Worm (Caenorhabditis elegans) whole organism, mixed stage, embryonic: ENCODE results near the gene Y48G9A.7.
"Not testable (repeated sequence)": the region's sequence is repeated elsewhere in the genome, so short reads cannot be mapped to it uniquely, and the experiment has no call there.

Source experiments
- M03D4.4 ChIP-seq: sonication (generic microtip); optimal IDR thresholded peaks from 2 replicates; lab custom pipeline; 2017; ENCODE audit warnings: mild to moderate bottlenecking, missing genetic modification characterization, missing compliant biosample characterization
- bed-3 ChIP-seq: fragments of 200-800 bp; sonication (Bioruptor generic); optimal IDR thresholded peaks from 3 replicates; lab custom pipeline; 2018; ENCODE audit warnings: mild to moderate bottlenecking, missing genetic modification characterization, moderate library complexity, missing compliant biosample characterization
- blmp-1 ChIP-seq: fragments of 150-350 bp; optimal IDR thresholded peaks from 2 replicates; lab custom pipeline; 2014; ENCODE audit warnings: missing biosample characterization, missing genetic modification characterization
- ceh-39 ChIP-seq: fragments of 150-350 bp; optimal IDR thresholded peaks from 2 replicates; lab custom pipeline; 2014; ENCODE audit warnings: missing biosample characterization, missing genetic modification characterization
- ceh-43 ChIP-seq: fragments of 200-800 bp; sonication (Bioruptor generic); optimal IDR thresholded peaks from 2 replicates; lab custom pipeline; 2018; ENCODE audit warnings: mild to moderate bottlenecking, missing genetic modification characterization, moderate library complexity, missing compliant biosample characterization
- ceh-83 ChIP-seq: fragments of 200-800 bp; sonication (Bioruptor generic); optimal IDR thresholded peaks from 2 replicates; lab custom pipeline; 2018; ENCODE audit warnings: mild to moderate bottlenecking, missing genetic modification characterization, missing compliant biosample characterization
- ces-1 ChIP-seq: fragments of 150-350 bp; optimal IDR thresholded peaks from 2 replicates; lab custom pipeline; 2014; ENCODE audit warnings: missing biosample characterization, missing genetic modification reagents, missing genetic modification characterization
- cnd-1 ChIP-seq: fragments of 200-800 bp; sonication (Bioruptor generic); optimal IDR thresholded peaks from 2 replicates; lab custom pipeline; 2018; ENCODE audit warnings: mild to moderate bottlenecking, missing genetic modification characterization, missing compliant biosample characterization
- drap-1 ChIP-seq: fragments of 200-800 bp; sonication (Bioruptor generic); optimal IDR thresholded peaks from 3 replicates; lab custom pipeline; 2018; ENCODE audit warnings: mild to moderate bottlenecking, missing genetic modification characterization, missing compliant biosample characterization
- elt-1 ChIP-seq: sonication (generic microtip); optimal IDR thresholded peaks from 2 replicates; lab custom pipeline; 2017; ENCODE audit warnings: missing genetic modification characterization, mild to moderate bottlenecking, missing compliant biosample characterization, antibody characterized with exemption, moderate library complexity, borderline replicate concordance; ENCODE audit not compliant: insufficient read depth
- flh-1 ChIP-seq: fragments of 200-800 bp; sonication (Bioruptor generic); optimal IDR thresholded peaks from 2 replicates; lab custom pipeline; 2018; ENCODE audit warnings: mild to moderate bottlenecking, missing genetic modification characterization, moderate library complexity, missing compliant biosample characterization
- hlh-1 ChIP-seq: fragments of 150-350 bp; optimal IDR thresholded peaks from 2 replicates; lab custom pipeline; 2014; ENCODE audit warnings: missing biosample characterization, missing genetic modification reagents, missing genetic modification characterization
- lin-13 ChIP-seq: fragments of 150-350 bp; optimal IDR thresholded peaks from 2 replicates; lab custom pipeline; 2014; ENCODE audit warnings: missing biosample characterization, missing genetic modification characterization
- lsy-2 ChIP-seq: fragments of 150-350 bp; optimal IDR thresholded peaks from 2 replicates; lab custom pipeline; 2014; ENCODE audit warnings: missing biosample characterization, missing genetic modification characterization
- mab-5 ChIP-seq: fragments of 150-350 bp; optimal IDR thresholded peaks from 2 replicates; lab custom pipeline; 2014; ENCODE audit warnings: missing biosample characterization, missing genetic modification characterization
- mep-1 ChIP-seq: fragments of 150-350 bp; optimal IDR thresholded peaks from 2 replicates; lab custom pipeline; 2017; ENCODE audit warnings: missing biosample characterization, missing genetic modification reagents, missing genetic modification characterization, inconsistent platforms
- mls-2 ChIP-seq: sonication (generic microtip); optimal IDR thresholded peaks from 2 replicates; lab custom pipeline; 2016; ENCODE audit warnings: mild to moderate bottlenecking, missing genetic modification characterization, moderate library complexity, missing compliant biosample characterization
- nhr-2 ChIP-seq: fragments of 150-350 bp; optimal IDR thresholded peaks from 2 replicates; lab custom pipeline; 2014; ENCODE audit warnings: missing biosample characterization, missing genetic modification characterization
- nhr-237 ChIP-seq: fragments of 150-350 bp; optimal IDR thresholded peaks from 2 replicates; lab custom pipeline; 2014; ENCODE audit warnings: missing biosample characterization, missing genetic modification characterization
- nhr-28 ChIP-seq: fragments of 150-350 bp; optimal IDR thresholded peaks from 2 replicates; lab custom pipeline; 2014; ENCODE audit warnings: missing biosample characterization, missing genetic modification characterization
- nhr-76 ChIP-seq: sonication (generic microtip); optimal IDR thresholded peaks from 2 replicates; lab custom pipeline; 2017; ENCODE audit warnings: missing biosample characterization, missing genetic modification characterization
- pha-4 ChIP-seq: fragments of 150-350 bp; optimal IDR thresholded peaks from 2 replicates; lab custom pipeline; 2018; ENCODE audit warnings: missing biosample characterization, missing genetic modification reagents, missing genetic modification characterization
- sem-2 ChIP-seq: fragments of 200-800 bp; sonication (Bioruptor generic); optimal IDR thresholded peaks from 2 replicates; lab custom pipeline; 2018; ENCODE audit warnings: mild to moderate bottlenecking, missing genetic modification characterization, missing compliant biosample characterization
- snpc-4 ChIP-seq: fragments of 150-350 bp; optimal IDR thresholded peaks from 2 replicates; lab custom pipeline; 2014; ENCODE audit warnings: missing biosample characterization, missing genetic modification characterization
- sptf-1 ChIP-seq: sonication (generic microtip); optimal IDR thresholded peaks from 2 replicates; lab custom pipeline; 2017; ENCODE audit warnings: mild to moderate bottlenecking, missing genetic modification characterization, moderate library complexity, missing compliant biosample characterization
- tbx-8 ChIP-seq: fragments of 200-800 bp; sonication (Bioruptor generic); optimal IDR thresholded peaks from 2 replicates; lab custom pipeline; 2018; ENCODE audit warnings: mild to moderate bottlenecking, missing genetic modification characterization, moderate library complexity, missing compliant biosample characterization
- unc-39 ChIP-seq: fragments of 150-350 bp; optimal IDR thresholded peaks from 2 replicates; lab custom pipeline; 2014; ENCODE audit warnings: missing biosample characterization, missing genetic modification characterization
- unc-62 ChIP-seq: fragments of 150-350 bp; optimal IDR thresholded peaks from 2 replicates; lab custom pipeline; 2014; ENCODE audit warnings: missing biosample characterization, missing genetic modification reagents, missing genetic modification characterization
- zip-8 ChIP-seq: fragments of 150-350 bp; optimal IDR thresholded peaks from 2 replicates; lab custom pipeline; 2014; ENCODE audit warnings: missing biosample characterization, missing genetic modification characterization
- ztf-11 ChIP-seq: fragments of 150-350 bp; optimal IDR thresholded peaks from 2 replicates; lab custom pipeline; 2014; ENCODE audit warnings: missing biosample characterization, missing genetic modification characterization

Y48G9A.7 gene

DNA sequence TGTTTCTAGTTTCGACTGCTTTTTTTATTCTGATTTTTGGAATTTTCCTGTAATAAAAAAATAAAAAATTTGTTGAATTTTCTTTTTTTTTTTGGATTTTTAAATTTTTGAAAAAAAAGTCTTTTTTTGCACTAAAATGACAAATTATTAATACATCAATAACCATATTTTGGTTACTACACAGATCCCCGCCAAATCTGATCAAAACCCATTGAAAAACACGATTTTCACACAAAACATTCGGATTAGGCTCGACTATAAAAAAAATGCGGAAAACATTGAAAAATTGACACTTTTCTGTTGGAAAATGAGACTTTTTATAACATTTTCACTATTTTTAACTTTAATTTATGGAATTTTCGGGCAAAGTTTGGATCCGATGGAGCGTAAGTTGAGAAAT is at the start of gene Y48G9A.7:
Gene Y48G9A.7, plus strand, starts transcription at position 301 of the 400 bp plus-strand sequence.
- TF ChIP-seq M03D4.4 (tag; lab: Kevin White, UChicago) = no peak
- no peak for TF ChIP-seq ceh-39
- no peak for TF ChIP-seq mls-2 (tag; lab: Kevin White, UChicago)
- TF ChIP-seq elt-1 (tag; lab: Kevin White, UChicago) = no peak
- no peak for TF ChIP-seq mab-5 (tag; lab: Kevin White, UChicago)
- TF ChIP-seq tbx-8 (GFP tag; lab: Kevin White, UChicago) = no peak
- TF ChIP-seq drap-1 (GFP tag; lab: Kevin White, UChicago) = no peak
- TF ChIP-seq nhr-28 = no peak

DNA sequence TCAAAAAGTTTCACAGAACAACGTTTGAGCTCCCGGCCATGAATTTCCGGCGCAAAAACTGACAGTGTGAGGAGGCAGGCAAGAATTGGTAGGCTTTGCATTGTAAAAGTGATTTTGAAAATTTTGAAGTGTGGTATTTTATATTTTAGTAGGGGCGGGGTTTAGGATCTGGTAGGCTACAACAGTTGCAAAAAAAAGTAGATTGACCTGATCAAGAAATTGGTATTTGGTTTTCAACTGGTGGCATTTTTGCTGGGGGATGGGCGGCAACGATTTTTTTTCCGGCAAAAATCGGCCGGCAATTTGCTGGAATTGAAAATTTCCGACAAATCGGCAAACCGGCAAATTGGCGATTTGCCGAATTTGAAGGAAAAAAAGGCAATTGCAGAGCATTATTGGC is 49.5 kb upstream of the Y48G9A.7 start, which contains the start of gene ins-16:
Gene ins-16, minus strand, starts transcription at position 101 of the 400 bp plus-strand sequence.
- TF ChIP-seq nhr-2 = no peak
- TF ChIP-seq pha-4 (tag; lab: Kevin White, UChicago) = no peak
- no peak for TF ChIP-seq ceh-39
- TF ChIP-seq zip-8 (tag; lab: Kevin White, UChicago) = no peak
- TF ChIP-seq lsy-2 (tag; lab: Kevin White, UChicago) = no peak
- TF ChIP-seq mep-1 (tag; lab: Kevin White, UChicago) = no peak
- TF ChIP-seq hlh-1 (tag; lab: Kevin White, UChicago) = no peak
- no peak for TF ChIP-seq flh-1 (GFP tag; lab: Kevin White, UChicago)
- no peak for TF ChIP-seq ceh-83 (GFP tag; lab: Kevin White, UChicago)
- no peak for TF ChIP-seq sptf-1
- TF ChIP-seq ces-1 (GFP tag; lab: Kevin White, UChicago) = no peak
- no peak for TF ChIP-seq elt-1 (tag; lab: Kevin White, UChicago)
- TF ChIP-seq tbx-8 (GFP tag; lab: Kevin White, UChicago) = no peak
- TF ChIP-seq lin-13 = no peak
- TF ChIP-seq nhr-76 (tag; lab: Kevin White, UChicago) = no peak
- TF ChIP-seq blmp-1 (tag; lab: Kevin White, UChicago) = no peak
- no peak for TF ChIP-seq unc-62
- no peak for TF ChIP-seq cnd-1
- TF ChIP-seq ceh-43 = no peak
- no peak for TF ChIP-seq snpc-4 (tag; lab: Kevin White, UChicago)

DNA sequence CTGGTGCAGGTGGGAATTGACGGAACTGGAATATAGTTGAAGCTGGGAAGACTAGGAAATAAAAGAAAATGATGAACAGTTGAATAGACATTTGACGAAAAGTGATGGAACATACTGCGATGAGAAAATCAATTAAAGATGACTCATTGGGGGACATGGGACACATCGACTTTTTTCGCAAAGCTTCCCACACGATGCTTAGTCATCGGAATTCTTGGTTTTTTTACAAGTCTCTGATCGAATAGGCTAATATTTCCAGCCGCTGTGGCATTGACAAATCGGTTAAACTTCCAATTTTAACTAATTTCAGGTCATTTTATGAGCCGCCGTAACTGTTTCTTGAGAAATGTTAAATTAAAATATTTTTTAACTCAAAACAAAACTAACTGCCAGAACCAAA is 42.1 kb upstream of the Y48G9A.7 start, which contains the start of gene Y39A3A.3:
Gene Y39A3A.3, minus strand, starts transcription at position 101 of the 400 bp plus-strand sequence.
- TF ChIP-seq sptf-1 = no peak
- no peak for TF ChIP-seq ces-1 (GFP tag; lab: Kevin White, UChicago)
- TF ChIP-seq mls-2 (tag; lab: Kevin White, UChicago) = no peak
- TF ChIP-seq bed-3 (GFP tag; lab: Kevin White, UChicago) = no peak
- TF ChIP-seq zip-8 (tag; lab: Kevin White, UChicago) = no peak
- TF ChIP-seq flh-1 (GFP tag; lab: Kevin White, UChicago) = no peak
- no peak for TF ChIP-seq sem-2
- TF ChIP-seq ceh-43 = no peak
- no peak for TF ChIP-seq lin-13
- TF ChIP-seq, all 35 proteins: peak for 0

DNA sequence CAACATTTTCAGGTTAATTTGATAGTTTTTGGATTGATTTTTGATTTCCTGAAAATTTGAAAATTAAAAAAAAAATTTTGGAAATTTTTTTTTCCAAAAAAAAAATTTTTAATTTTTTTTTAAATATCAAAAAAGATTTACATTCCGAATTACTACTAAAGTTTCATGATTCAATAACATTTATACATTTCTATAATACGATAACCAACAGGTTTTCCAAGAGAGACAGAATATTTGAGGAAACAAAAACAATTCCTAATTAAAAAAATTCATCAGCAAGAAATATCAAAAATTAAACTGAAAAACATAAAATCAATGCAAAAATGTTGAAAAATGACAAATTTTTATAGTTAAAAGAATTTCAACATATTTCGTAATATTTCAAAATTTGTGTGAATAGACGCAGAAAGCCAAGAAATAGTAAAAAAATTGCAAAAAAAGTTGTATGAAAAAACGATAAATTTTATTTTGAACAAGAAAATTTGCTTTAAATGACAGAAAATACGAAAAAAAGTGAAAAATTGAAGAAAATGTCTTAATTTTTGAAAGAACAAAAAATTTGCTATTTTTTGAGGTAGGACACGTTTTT is 33.7 kb upstream of the Y48G9A.7 start, which contains the start of gene Y39A3A.4:
Gene Y39A3A.4, minus strand, starts transcription at position 51 of the 589 bp plus-strand sequence.
- TF ChIP-seq pha-4 (tag; lab: Kevin White, UChicago) (no peak), elt-1 (tag; lab: Kevin White, UChicago) (no peak), ceh-43 (no peak), snpc-4 (tag; lab: Kevin White, UChicago) (no peak), nhr-237 (no peak), blmp-1 (tag; lab: Kevin White, UChicago) (no peak), nhr-2 (no peak), lin-13 (no peak), hlh-1 (tag; lab: Kevin White, UChicago) (no peak), ztf-11 (no peak), nhr-76 (tag; lab: Kevin White, UChicago) (no peak), mep-1 (tag; lab: Kevin White, UChicago) (no peak), cnd-1 (no peak), ceh-39 (no peak), ceh-83 (GFP tag; lab: Kevin White, UChicago) (no peak), unc-39 (tag; lab: Kevin White, UChicago) (no peak), mls-2 (tag; lab: Kevin White, UChicago) (no peak)
- TF ChIP-seq, all 35 proteins: peak for 0

DNA sequence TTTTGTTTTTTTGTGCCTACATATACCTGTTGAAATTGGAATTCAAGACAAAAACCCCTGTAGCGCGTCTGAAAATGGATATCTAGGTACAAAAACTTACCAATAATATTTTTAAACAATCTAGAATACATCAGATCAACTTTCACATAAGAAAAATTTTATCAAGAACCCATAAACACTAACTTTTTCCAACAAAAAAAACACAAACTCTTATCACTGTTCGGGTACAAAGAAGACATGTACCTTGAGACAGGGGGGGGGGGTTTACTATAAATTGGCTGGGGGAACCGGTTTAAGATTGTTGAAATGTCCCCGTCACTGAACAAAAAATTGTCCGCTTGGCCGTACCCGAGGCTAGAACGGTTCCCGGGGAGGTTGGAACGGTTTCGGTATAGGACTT is 27.8 kb upstream of the Y48G9A.7 start, which contains the start of gene cpt-3:
Gene cpt-3, plus strand, starts transcription at position 301 of the 400 bp plus-strand sequence.
- TF ChIP-seq zip-8 (tag; lab: Kevin White, UChicago); mls-2 (tag; lab: Kevin White, UChicago); ces-1 (GFP tag; lab: Kevin White, UChicago): not testable (repeated sequence)
